Fruit fly (Drosophila melanogaster): ENCODE data around the gene CG10654.
A peak's percentile ranks its signal among the peaks of the same experiment; 100 is the strongest.

Gene CG10654

dm6 chr3L:12514762-12515215, 7.1 kb upstream of the CG10654 start, which contains the start of the genes sti and tral (continued):
- TF ChIP-seq oc (tag; optimal IDR thresholded peaks at IDR 0.05) (no peak), trh (GFP tag; optimal IDR thresholded peaks at IDR 0.05) (peak; percentile 83), HHEX (GFP tag; optimal IDR thresholded peaks at IDR 0.05) (peak; percentile 79), p53 (GFP tag; optimal IDR thresholded peaks at IDR 0.05) (peak; percentile 88), CG9932 (GFP tag; IDR thresholded peaks at IDR 0.05) (peak; percentile 96), exex (tag; optimal IDR thresholded peaks at IDR 0.05) (peak; percentile 64), NC2β (GFP tag; optimal IDR thresholded peaks at IDR 0.05) (peak; percentile 94), CG32772 (GFP tag; IDR thresholded peaks at IDR 0.05) (peak; percentile 79), CG12219 (GFP tag; optimal IDR thresholded peaks at IDR 0.05) (peak; percentile 59), CG7271 (tag; optimal IDR thresholded peaks at IDR 0.05) (peak; percentile 45), unc-4 (GFP tag; IDR thresholded peaks at IDR 0.05; ENCODE audit: partially characterized antibody) (peak; percentile 21; the same call in 1 of the 2 replicates), aop (GFP tag; IDR thresholded peaks at IDR 0.05) (0 out of 2 replicates have a peak, but pooled peaks have one; percentile 20), CrebB (tag; optimal IDR thresholded peaks at IDR 0.05) (peak; percentile 75), ap (GFP tag; IDR thresholded peaks at IDR 0.05) (peak; percentile 67), B-H2 (GFP tag; optimal IDR thresholded peaks at IDR 0.05) (peak; percentile 92), org-1 (GFP tag; optimal IDR thresholded peaks at IDR 0.05) (peak; percentile 52), YL-1 (GFP tag; optimal IDR thresholded peaks at IDR 0.05) (peak; percentile 95), CG17912 (GFP tag; optimal IDR thresholded peaks at IDR 0.05) (peak; percentile 69), Xbp1 (GFP tag; optimal IDR thresholded peaks at IDR 0.05) (peak; percentile 94), PHDP (tag; optimal IDR thresholded peaks at IDR 0.05) (peak; percentile 84), Meics (GFP tag; optimal IDR thresholded peaks at IDR 0.05) (peak; percentile 88), CG6813 (GFP tag; optimal IDR thresholded peaks at IDR 0.05) (peak; percentile 72), H15 (GFP tag; IDR thresholded peaks at IDR 0.05) (peak; percentile 71), CG31365 (tag; optimal IDR thresholded peaks at IDR 0.05) (peak; percentile 58), CG6791 (GFP tag; IDR thresholded peaks at IDR 0.05; ENCODE audit: partially characterized antibody) (no peak), CG42726 (GFP tag; IDR thresholded peaks at IDR 0.05; ENCODE audit: partially characterized antibody) (no peak; the same call in 1 of the 2 replicates), Poxn (GFP tag; IDR thresholded peaks at IDR 0.05) (peak; percentile 76), CG7372 (GFP tag; IDR thresholded peaks at IDR 0.05) (peak; percentile 83), Aef1 (GFP tag; IDR thresholded peaks at IDR 0.05) (peak; percentile 84), HmgD (GFP tag; optimal IDR thresholded peaks at IDR 0.05) (peak; percentile 93), Trl (optimal IDR thresholded peaks at IDR 0.05) (peak in 1 of 2 experiments; percentile 12), Trl (GFP tag; optimal IDR thresholded peaks at IDR 0.05) (peak; percentile 96), Rfx (GFP tag; IDR thresholded peaks at IDR 0.05) (peak; percentile 92), Bdp1 (GFP tag; optimal IDR thresholded peaks at IDR 0.05) (peak; percentile 84), Taf1 (GFP tag; IDR thresholded peaks at IDR 0.05) (peak; percentile 73), odd (GFP tag; optimal IDR thresholded peaks at IDR 0.05) (peak; percentile 59), CG14860 (GFP tag; IDR thresholded peaks at IDR 0.05; ENCODE audit: partially characterized antibody) (no peak), D19A (tag; optimal IDR thresholded peaks at IDR 0.05) (peak; percentile 47), mam (GFP tag; optimal IDR thresholded peaks at IDR 0.05) (peak; percentile 97), Lim3 (GFP tag; IDR thresholded peaks at IDR 0.05) (no peak), CG3726 (GFP tag; IDR thresholded peaks at IDR 0.05) (peak; percentile 67; the same call in 2 of the 3 replicates), lmd (GFP tag; IDR thresholded peaks at IDR 0.05) (peak; percentile 84), pfk (GFP tag; optimal IDR thresholded peaks at IDR 0.05) (peak; percentile 54), CG11695 (GFP tag; IDR thresholded peaks at IDR 0.05) (peak; percentile 68; the same call in 2 of the 3 replicates), Usf (GFP tag; optimal IDR thresholded peaks at IDR 0.05) (peak; percentile 55), B-H1 (GFP tag; IDR thresholded peaks at IDR 0.05) (peak; percentile 76), NC2α (GFP tag; optimal IDR thresholded peaks at IDR 0.05) (peak; percentile 89), bbx (GFP tag; IDR thresholded peaks at IDR 0.05; ENCODE audit: partially characterized antibody) (peak; percentile 24; the same call in 1 of the 2 replicates), CG4730 (GFP tag; IDR thresholded peaks at IDR 0.05) (peak; percentile 74), vnd (GFP tag; IDR thresholded peaks at IDR 0.05; ENCODE audit: partially characterized antibody) (no peak), Hr39 (optimal IDR thresholded peaks at IDR 0.05) (peak; percentile 55)
